Fruit fly (Drosophila melanogaster) whole organism, adult: ENCODE results near the gene CG17982.

Source experiments
- CG14711 ChIP-seq: fragments of 200-800 bp; sonication (Bioruptor generic); optimal IDR thresholded peaks from 2 replicates; lab custom pipeline; 2018; ENCODE audit warnings: missing biosample characterization, mild to moderate bottlenecking, missing genetic modification characterization, moderate library complexity
- CG5204 ChIP-seq: fragments of 200-800 bp; sonication (Bioruptor generic); optimal IDR thresholded peaks from 2 replicates; lab custom pipeline; 2016; ENCODE audit warnings: missing biosample characterization, missing genetic modification characterization
- CG7045 ChIP-seq: fragments of 200-800 bp; sonication (Bioruptor generic); optimal IDR thresholded peaks from 2 replicates; lab custom pipeline; 2017; ENCODE audit warnings: missing biosample characterization, mild to moderate bottlenecking, missing genetic modification characterization
- CG7101 ChIP-seq: fragments of 200-800 bp; sonication (Bioruptor generic); optimal IDR thresholded peaks from 2 replicates; lab custom pipeline; 2018; ENCODE audit warnings: missing biosample characterization, mild to moderate bottlenecking, missing genetic modification characterization, moderate library complexity
- Clk ChIP-seq: fragments of 200-800 bp; sonication (Bioruptor generic); optimal IDR thresholded peaks from 2 replicates; lab custom pipeline; 2017; ENCODE audit warnings: missing biosample characterization, missing genetic modification characterization
- bab1 ChIP-seq: fragments of 200-800 bp; sonication (Bioruptor generic); optimal IDR thresholded peaks from 3 replicates; lab custom pipeline; 2019; ENCODE audit warnings: missing biosample characterization, mild to moderate bottlenecking, missing genetic modification characterization, moderate library complexity
- cic ChIP-seq: fragments of 200-800 bp; sonication (Bioruptor generic); optimal IDR thresholded peaks from 2 replicates; lab custom pipeline; 2017; ENCODE audit warnings: missing biosample characterization, mild to moderate bottlenecking, missing genetic modification characterization, moderate library complexity
- kay ChIP-seq: fragments of 200-800 bp; sonication (Bioruptor generic); peaks from one replicate; lab custom pipeline; 2016; ENCODE audit warnings: missing biosample characterization, missing genetic modification characterization, borderline replicate concordance
- ovo ChIP-seq: fragments of 200-800 bp; sonication (Bioruptor generic); optimal IDR thresholded peaks from 2 replicates; lab custom pipeline; 2016; ENCODE audit warnings: missing biosample characterization, missing genetic modification characterization
- pad ChIP-seq: fragments of 200-800 bp; sonication (Bioruptor generic); optimal IDR thresholded peaks from 3 replicates; lab custom pipeline; 2017; ENCODE audit warnings: missing biosample characterization, missing genetic modification characterization, mild to moderate bottlenecking, moderate library complexity, missing genetic modification reagents

- no peak for TF ChIP-seq bab1 (GFP tag; lab: Kevin White, UChicago)
- no peak for TF ChIP-seq CG5204 (GFP tag; lab: Kevin White, UChicago)
- TF ChIP-seq ovo (GFP tag; lab: Kevin White, UChicago): no peak
- peak; percentile 92 for TF ChIP-seq kay (GFP tag; lab: Kevin White, UChicago)
- TF ChIP-seq cic (GFP tag; lab: Kevin White, UChicago): peak; percentile 70
- TF ChIP-seq CG14711 (tag; lab: Kevin White, UChicago): peak; percentile 11
- TF ChIP-seq CG7045: no peak
- no peak for TF ChIP-seq Clk (GFP tag; lab: Kevin White, UChicago)
- no peak for TF ChIP-seq pad (GFP tag; lab: Kevin White, UChicago)
- no peak for TF ChIP-seq CG7101
These were observed 37.2 kb downstream of the CG17982 start for dm6 chrX:8106281-8107050.
